Fruit fly (Drosophila melanogaster) whole organism, embryonic: ENCODE results near the gene Eato.

Experiments
- Atf-2 ChIP-seq: fragments of 200-800 bp; sonication (Bioruptor generic); optimal IDR thresholded peaks from 2 replicates; lab custom pipeline; 2016; ENCODE audit warnings: missing biosample characterization, missing genetic modification characterization
- CG10209 ChIP-seq: fragments of 200-800 bp; sonication (Bioruptor generic); optimal IDR thresholded peaks from 3 replicates; lab custom pipeline; 2017; ENCODE audit warnings: missing biosample characterization, mild to moderate bottlenecking, missing genetic modification characterization, missing genetic modification reagents
- CG12071 ChIP-seq: fragments of 200-800 bp; sonication (Bioruptor generic); optimal IDR thresholded peaks from 3 replicates; lab custom pipeline; 2018; ENCODE audit warnings: missing biosample characterization, mild to moderate bottlenecking, missing genetic modification characterization
- CG13287 ChIP-seq: fragments of 200-800 bp; sonication (Bioruptor generic); IDR thresholded peaks from 2 replicates; pipeline ENCODE4 v1.3.6; 2022; ENCODE audit warnings: missing biosample characterization, missing genetic modification characterization; ENCODE audit not compliant: partially characterized antibody
- CG14710 ChIP-seq: fragments of 200-800 bp; sonication (Bioruptor generic); optimal IDR thresholded peaks from 3 replicates; lab custom pipeline; 2019; ENCODE audit warnings: missing biosample characterization, mild to moderate bottlenecking, missing genetic modification characterization, moderate library complexity
- CG14965 ChIP-seq: fragments of 200-800 bp; sonication (Bioruptor generic); optimal IDR thresholded peaks from 2 replicates; lab custom pipeline; 2016; ENCODE audit warnings: missing biosample characterization, missing genetic modification characterization, borderline replicate concordance
- CG16779 ChIP-seq: fragments of 200-800 bp; sonication (Bioruptor generic); IDR thresholded peaks from 2 replicates; pipeline ENCODE4 v1.3.6; 2022; ENCODE audit warnings: missing biosample characterization, missing genetic modification characterization
- CG18599 ChIP-seq: fragments of 200-800 bp; sonication (Bioruptor generic); optimal IDR thresholded peaks from 3 replicates; lab custom pipeline; 2017; ENCODE audit warnings: missing biosample characterization, missing genetic modification characterization, mild to moderate bottlenecking, moderate library complexity, missing genetic modification reagents
- CG2875 ChIP-seq: fragments of 200-800 bp; sonication (Bioruptor generic); optimal IDR thresholded peaks from 2 replicates; lab custom pipeline; 2017; ENCODE audit warnings: missing biosample characterization, mild to moderate bottlenecking, missing genetic modification characterization, missing genetic modification reagents
- CG3163 ChIP-seq: fragments of 200-800 bp; sonication (Bioruptor generic); optimal IDR thresholded peaks from 3 replicates; lab custom pipeline; 2016; ENCODE audit warnings: missing biosample characterization, missing genetic modification characterization
- CG32532 ChIP-seq: fragments of 200-800 bp; sonication (Bioruptor generic); IDR thresholded peaks from 2 replicates; pipeline ENCODE4 v1.3.6; 2022; ENCODE audit warnings: missing biosample characterization, missing genetic modification characterization
- CG34376 ChIP-seq: fragments of 200-800 bp; sonication (Bioruptor generic); optimal IDR thresholded peaks from 2 replicates; lab custom pipeline; 2018; ENCODE audit warnings: missing biosample characterization, mild to moderate bottlenecking, missing genetic modification characterization
- CG4328 ChIP-seq: fragments of 200-800 bp; sonication (Bioruptor generic); optimal IDR thresholded peaks from 3 replicates; lab custom pipeline; 2017; ENCODE audit warnings: missing biosample characterization, missing genetic modification reagents, missing genetic modification characterization
- CG4424 ChIP-seq: fragments of 200-800 bp; sonication (Bioruptor generic); optimal IDR thresholded peaks from 3 replicates; lab custom pipeline; 2016; ENCODE audit warnings: missing biosample characterization, missing genetic modification characterization
- CG4617 ChIP-seq: fragments of 200-800 bp; sonication (Bioruptor generic); optimal IDR thresholded peaks from 3 replicates; lab custom pipeline; 2016; ENCODE audit warnings: missing biosample characterization, missing genetic modification characterization, borderline replicate concordance
- CG6654 ChIP-seq: fragments of 200-800 bp; sonication (Bioruptor generic); optimal IDR thresholded peaks from 2 replicates; lab custom pipeline; 2017; ENCODE audit warnings: missing biosample characterization, mild to moderate bottlenecking, missing genetic modification characterization
- CG6791 ChIP-seq: fragments of 200-800 bp; sonication (Bioruptor generic); IDR thresholded peaks from 3 replicates; pipeline ENCODE4 v1.3.6; 2022; ENCODE audit warnings: missing biosample characterization, missing genetic modification characterization; ENCODE audit not compliant: partially characterized antibody
- CG7987 ChIP-seq: fragments of 200-800 bp; sonication (Bioruptor generic); optimal IDR thresholded peaks from 2 replicates; lab custom pipeline; 2018; ENCODE audit warnings: missing biosample characterization, mild to moderate bottlenecking, missing genetic modification characterization, moderate library complexity
- Camta ChIP-seq: fragments of 200-800 bp; sonication (Bioruptor generic); optimal IDR thresholded peaks from 2 replicates; lab custom pipeline; 2016; ENCODE audit warnings: missing biosample characterization, missing genetic modification characterization
- Dad ChIP-seq: fragments of 200-800 bp; sonication (Bioruptor generic); optimal IDR thresholded peaks from 3 replicates; lab custom pipeline; 2016; ENCODE audit warnings: missing biosample characterization, missing genetic modification characterization
- Dll ChIP-seq: fragments of 200-800 bp; sonication (Bioruptor generic); IDR thresholded peaks from 4 replicates; pipeline ENCODE4 v1.3.6; 2022; ENCODE audit warnings: missing biosample characterization, missing genetic modification characterization; ENCODE audit not compliant: partially characterized antibody
- Ets97D ChIP-seq: fragments of 200-800 bp; sonication (Bioruptor generic); optimal IDR thresholded peaks from 3 replicates; lab custom pipeline; 2016; ENCODE audit warnings: missing biosample characterization, missing genetic modification characterization
- H2.0 ChIP-seq: fragments of 200-800 bp; sonication (Bioruptor generic); IDR thresholded peaks from 2 replicates; pipeline ENCODE4 v1.3.6; 2022; ENCODE audit warnings: missing biosample characterization, missing genetic modification characterization
- Jarid2 ChIP-seq: fragments of 200-800 bp; sonication (Bioruptor generic); optimal IDR thresholded peaks from 3 replicates; lab custom pipeline; 2017; ENCODE audit warnings: mild to moderate bottlenecking, missing biosample characterization, missing genetic modification reagents, missing genetic modification characterization
- MTF-1 ChIP-seq: fragments of 200-800 bp; sonication (Bioruptor generic); optimal IDR thresholded peaks from 2 replicates; lab custom pipeline; 2018; ENCODE audit warnings: missing biosample characterization, mild to moderate bottlenecking, missing genetic modification characterization, borderline replicate concordance
- NC2β ChIP-seq: fragments of 200-800 bp; sonication (Bioruptor generic); optimal IDR thresholded peaks from 2 replicates; lab custom pipeline; 2016; ENCODE audit warnings: missing biosample characterization, missing genetic modification characterization
- NFAT ChIP-seq: fragments of 200-800 bp; sonication (Bioruptor generic); IDR thresholded peaks from 2 replicates; pipeline ENCODE4 v1.3.6; 2022; ENCODE audit warnings: missing biosample characterization, missing genetic modification characterization
- Opbp ChIP-seq: fragments of 200-800 bp; sonication (Bioruptor generic); IDR thresholded peaks from 3 replicates; pipeline ENCODE4 v1.3.6; 2022; ENCODE audit warnings: missing biosample characterization, missing genetic modification characterization; ENCODE audit not compliant: partially characterized antibody
- Ravus ChIP-seq: fragments of 200-800 bp; sonication (Bioruptor generic); IDR thresholded peaks from 2 replicates; pipeline ENCODE4 v1.3.6; 2022; ENCODE audit warnings: missing biosample characterization, missing genetic modification characterization
- Rx ChIP-seq: fragments of 200-800 bp; sonication (Bioruptor generic); IDR thresholded peaks from 2 replicates; pipeline ENCODE4 v1.3.6; 2022; ENCODE audit warnings: missing biosample characterization, missing genetic modification characterization
- Six4 ChIP-seq: fragments of 200-800 bp; sonication (Bioruptor generic); optimal IDR thresholded peaks from 2 replicates; lab custom pipeline; 2016; ENCODE audit warnings: missing biosample characterization, missing genetic modification characterization
- Sox100B ChIP-seq: fragments of 200-800 bp; sonication (Bioruptor generic); optimal IDR thresholded peaks from 3 replicates; lab custom pipeline; 2018; ENCODE audit warnings: missing biosample characterization, mild to moderate bottlenecking, missing genetic modification characterization
- az2 ChIP-seq: fragments of 200-800 bp; sonication (Bioruptor generic); optimal IDR thresholded peaks from 3 replicates; lab custom pipeline; 2016; ENCODE audit warnings: missing biosample characterization, missing genetic modification characterization
- chif ChIP-seq, 2 experiments: fragments of 200-800 bp; sonication (Bioruptor generic); optimal IDR thresholded peaks; 3 replicates each; lab custom pipeline; 2016; ENCODE audit warnings: missing biosample characterization in 2 of 2, missing genetic modification characterization in 2 of 2
- dan ChIP-seq: fragments of 200-800 bp; sonication (Bioruptor generic); IDR thresholded peaks from 2 replicates; pipeline ENCODE4 v1.3.6; 2022; ENCODE audit warnings: missing biosample characterization, missing genetic modification characterization
- dati ChIP-seq: fragments of 200-800 bp; sonication (Bioruptor generic); IDR thresholded peaks from 2 replicates; pipeline ENCODE4 v1.3.6; 2022; ENCODE audit warnings: missing biosample characterization, missing genetic modification characterization
- ftz-f1 ChIP-seq: fragments of 200-800 bp; sonication (Bioruptor generic); optimal IDR thresholded peaks from 2 replicates; lab custom pipeline; 2016; ENCODE audit warnings: missing biosample characterization, missing genetic modification characterization
- gfzf ChIP-seq: fragments of 200-800 bp; sonication (Bioruptor generic); optimal IDR thresholded peaks from 2 replicates; lab custom pipeline; 2016; ENCODE audit warnings: missing biosample characterization, mild to moderate bottlenecking, missing genetic modification characterization, moderate library complexity
- insv ChIP-seq, 2 experiments: fragments of 200-800 bp; sonication (Bioruptor generic); optimal IDR thresholded peaks; 3 replicates each; lab custom pipeline; 2016 to 2018; ENCODE audit warnings: missing biosample characterization in 2 of 2, missing genetic modification characterization in 2 of 2
- jigr1 ChIP-seq: fragments of 200-800 bp; sonication (Bioruptor generic); IDR thresholded peaks from 3 replicates; pipeline ENCODE4 v1.3.6; 2022; ENCODE audit warnings: missing biosample characterization, missing genetic modification characterization
- lab ChIP-seq: fragments of 200-800 bp; sonication (Bioruptor generic); optimal IDR thresholded peaks from 3 replicates; lab custom pipeline; 2017; ENCODE audit warnings: missing biosample characterization, missing genetic modification characterization, mild to moderate bottlenecking, moderate library complexity, missing genetic modification reagents
- lilli ChIP-seq: fragments of 200-800 bp; sonication (Bioruptor generic); optimal IDR thresholded peaks from 3 replicates; lab custom pipeline; 2016; ENCODE audit warnings: missing biosample characterization, missing genetic modification characterization
- phol ChIP-seq: fragments of 200-800 bp; sonication (Bioruptor generic); optimal IDR thresholded peaks from 3 replicates; lab custom pipeline; 2018; ENCODE audit warnings: missing biosample characterization, mild to moderate bottlenecking, missing genetic modification characterization, moderate library complexity
- stwl ChIP-seq: fragments of 200-800 bp; sonication (Bioruptor generic); optimal IDR thresholded peaks from 3 replicates; lab custom pipeline; 2018; ENCODE audit warnings: missing biosample characterization, mild to moderate bottlenecking, missing genetic modification characterization, moderate library complexity
- sug ChIP-seq: fragments of 200-800 bp; optimal IDR thresholded peaks from 2 replicates; lab custom pipeline; 2019; ENCODE audit warnings: missing biosample characterization, mild to moderate bottlenecking, missing genetic modification characterization, moderate library complexity
- tll ChIP-seq, 2 experiments: fragments of 200-800 bp in 1 of 2; fragments of >200 bp in 1 of 2; sonication (Bioruptor generic) in 1 of 2; optimal IDR thresholded peaks; 2 replicates each; lab custom pipeline; 2017 to 2019; ENCODE audit warnings: missing biosample characterization in 2 of 2, missing genetic modification characterization in 2 of 2, mild to moderate bottlenecking in 1 of 2, moderate library complexity in 1 of 2
- twi ChIP-seq: fragments of 200-800 bp; optimal IDR thresholded peaks from 2 replicates; lab custom pipeline; 2019; ENCODE audit warnings: missing biosample characterization, mild to moderate bottlenecking, missing genetic modification characterization, moderate library complexity
- tx ChIP-seq: fragments of 200-800 bp; sonication (Bioruptor generic); optimal IDR thresholded peaks from 2 replicates; lab custom pipeline; 2016; ENCODE audit warnings: missing biosample characterization, missing genetic modification characterization
- wdn ChIP-seq: fragments of 200-800 bp; sonication (Bioruptor generic); IDR thresholded peaks from 2 replicates; pipeline ENCODE4 v1.3.6; 2022; ENCODE audit warnings: missing biosample characterization, missing genetic modification characterization
- wor ChIP-seq: fragments of 200-800 bp; sonication (Bioruptor generic); IDR thresholded peaks from 2 replicates; pipeline ENCODE4 v1.3.6; 2022; ENCODE audit warnings: missing biosample characterization, missing genetic modification characterization
- zen ChIP-seq: fragments of 200-800 bp; sonication (Bioruptor generic); optimal IDR thresholded peaks from 3 replicates; lab custom pipeline; 2018; ENCODE audit warnings: missing biosample characterization, mild to moderate bottlenecking, missing genetic modification characterization, moderate library complexity

The Eato gene

dm6 chr2L:13770884-13771283 lies 13.0 kb upstream of the Eato start (continued):
- TF ChIP-seq Rx (GFP tag; lab: Robert Waterston, UW) (no peak), wor (GFP tag; lab: Robert Waterston, UW) (no peak), Ravus (GFP tag; lab: Robert Waterston, UW) (no peak), CG6654 (GFP tag; lab: Kevin White, UChicago) (no peak), H2.0 (GFP tag; lab: Robert Waterston, UW) (no peak), gfzf (GFP tag; lab: Kevin White, UChicago) (peak; percentile 73), Camta (GFP tag; lab: Kevin White, UChicago) (no peak), Ets97D (GFP tag; lab: Kevin White, UChicago) (peak; percentile 10), ftz-f1 (GFP tag; lab: Kevin White, UChicago) (peak; percentile 93), twi (tag; lab: Kevin White, UChicago) (no peak), lab (no peak), NFAT (no peak), CG18599 (GFP tag; lab: Kevin White, UChicago) (no peak), tx (GFP tag; lab: Kevin White, UChicago) (no peak), CG4424 (GFP tag; lab: Kevin White, UChicago) (no peak), chif (GFP tag; optimal IDR thresholded peaks at IDR 0.05; lab: Kevin White, UChicago) (no peak), Dll (GFP tag; lab: Robert Waterston, UW) (peak; percentile 73), Six4 (GFP tag; lab: Kevin White, UChicago) (no peak), Opbp (GFP tag; lab: Robert Waterston, UW) (peak; percentile 75), lilli (GFP tag; lab: Kevin White, UChicago) (no peak), CG34376 (no peak), NC2β (GFP tag; lab: Kevin White, UChicago) (no peak), CG2875 (GFP tag; lab: Kevin White, UChicago) (no peak), CG14965 (GFP tag; lab: Kevin White, UChicago) (no peak), dan (GFP tag; lab: Robert Waterston, UW) (no peak), insv (GFP tag; optimal IDR thresholded peaks at IDR 0.05; lab: Kevin White, UChicago) (no peak), CG14710 (tag; lab: Kevin White, UChicago) (peak; percentile 35), CG32532 (no peak), CG7987 (GFP tag; lab: Kevin White, UChicago) (no peak), CG12071 (no peak), CG10209 (GFP tag; lab: Kevin White, UChicago) (no peak), Sox100B (GFP tag; lab: Kevin White, UChicago) (no peak), CG4617 (GFP tag; lab: Kevin White, UChicago) (peak; percentile 80), jigr1 (GFP tag; lab: Robert Waterston, UW) (no peak), sug (tag; lab: Kevin White, UChicago) (no peak), CG6791 (GFP tag; lab: Robert Waterston, UW) (peak; percentile 77), CG3163 (no peak), dati (GFP tag; lab: Robert Waterston, UW) (no peak), tll (GFP tag; optimal IDR thresholded peaks at IDR 0.05; lab: Kevin White, UChicago) (no peak), Atf-2 (no peak), MTF-1 (GFP tag; lab: Kevin White, UChicago) (no peak), Dad (GFP tag; lab: Kevin White, UChicago) (no peak), phol (no peak), CG4328 (GFP tag; lab: Kevin White, UChicago) (no peak), wdn (no peak), Jarid2 (no peak), az2 (no peak), zen (tag; lab: Kevin White, UChicago) (no peak), CG16779 (GFP tag; lab: Robert Waterston, UW) (no peak), CG13287 (GFP tag; lab: Robert Waterston, UW) (peak; percentile 85), stwl (peak; percentile 83)
